Worm (Caenorhabditis elegans) whole organism, L1 larva: ENCODE measurements around the gene F36H5.8.
"Not testable (repeated sequence)": the region's sequence is repeated elsewhere in the genome, so short reads cannot be mapped to it uniquely, and the experiment has no call there.

Experiments used
- Y116A8C.19 ChIP-seq: sonication (generic microtip); optimal IDR thresholded peaks from 2 replicates; lab custom pipeline; 2016; ENCODE audit warnings: missing compliant biosample characterization, missing genetic modification characterization, borderline replicate concordance
- aly-2 ChIP-seq: fragments of 150-350 bp; optimal IDR thresholded peaks from 2 replicates; lab custom pipeline; 2014; ENCODE audit warnings: missing biosample characterization, missing genetic modification characterization
- ceh-63 ChIP-seq: fragments of 200-800 bp; sonication (Bioruptor generic); optimal IDR thresholded peaks from 2 replicates; lab custom pipeline; 2018; ENCODE audit warnings: mild to moderate bottlenecking, missing genetic modification characterization, missing compliant biosample characterization
- ceh-90 ChIP-seq: sonication (generic microtip); optimal IDR thresholded peaks from 2 replicates; lab custom pipeline; 2016; ENCODE audit warnings: missing genetic modification characterization, missing compliant biosample characterization
- dpl-1 ChIP-seq, 3 experiments: fragments of 150-350 bp in 2 of 3; sonication (generic microtip) in 1 of 3; optimal IDR thresholded peaks; 2 replicates each; lab custom pipeline; 2014 to 2017; ENCODE audit warnings: missing biosample characterization in 3 of 3, missing genetic modification characterization in 3 of 3, missing genetic modification reagents in 3 of 3
- efl-1 ChIP-seq, 4 experiments: fragments of 150-350 bp; optimal IDR thresholded peaks in 3 of 4; peaks in 1 of 4; 1 replicate in 1 of 4; 2 replicates in 3 of 4; lab custom pipeline; 2014; ENCODE audit warnings: missing biosample characterization in 2 of 4, missing genetic modification characterization in 2 of 4, missing genetic modification reagents in 2 of 4
- efl-3 ChIP-seq: fragments of 200-800 bp; sonication (Bioruptor generic); optimal IDR thresholded peaks from 2 replicates; lab custom pipeline; 2018; ENCODE audit warnings: mild to moderate bottlenecking, missing genetic modification characterization, missing compliant biosample characterization
- egl-27 ChIP-seq, 2 experiments: fragments of 150-350 bp in 1 of 2; sonication (generic microtip); optimal IDR thresholded peaks; 3 replicates each; lab custom pipeline; 2017 to 2018; ENCODE audit warnings: missing biosample characterization in 2 of 2, missing genetic modification characterization in 2 of 2, missing genetic modification reagents in 2 of 2
- fos-1 ChIP-seq: fragments of 150-350 bp; optimal IDR thresholded peaks from 2 replicates; lab custom pipeline; 2014; ENCODE audit warnings: missing biosample characterization, missing genetic modification characterization
- grh-1 ChIP-seq: fragments of 200-800 bp; sonication (Bioruptor generic); IDR thresholded peaks from 2 replicates; pipeline ENCODE4 v1.3.6; 2022; ENCODE audit warnings: missing genetic modification reagents, missing genetic modification characterization, missing compliant biosample characterization
- hlh-4 ChIP-seq: sonication (generic microtip); optimal IDR thresholded peaks from 2 replicates; lab custom pipeline; 2016; ENCODE audit warnings: mild to moderate bottlenecking, missing genetic modification characterization, missing compliant biosample characterization
- jun-1 ChIP-seq: fragments of 150-350 bp; optimal IDR thresholded peaks from 2 replicates; lab custom pipeline; 2014; ENCODE audit warnings: missing biosample characterization, missing genetic modification reagents, missing genetic modification characterization
- lin-14 ChIP-seq: fragments of 200-800 bp; sonication (Bioruptor generic); optimal IDR thresholded peaks from 2 replicates; lab custom pipeline; 2018; ENCODE audit warnings: mild to moderate bottlenecking, missing genetic modification characterization, moderate library complexity, missing compliant biosample characterization
- lin-35 ChIP-seq, 2 experiments: fragments of 150-350 bp; optimal IDR thresholded peaks; 2 replicates each; lab custom pipeline; 2014; ENCODE audit warnings: missing biosample characterization in 2 of 2, missing genetic modification characterization in 2 of 2, missing genetic modification reagents in 2 of 2
- lsy-2 ChIP-seq, 2 experiments: fragments of 150-350 bp; optimal IDR thresholded peaks; 2 replicates each; lab custom pipeline; 2014; ENCODE audit warnings: missing biosample characterization in 2 of 2, missing genetic modification characterization in 2 of 2
- mep-1 ChIP-seq: fragments of 150-350 bp; optimal IDR thresholded peaks from 2 replicates; lab custom pipeline; 2014; ENCODE audit warnings: missing biosample characterization, missing genetic modification characterization
- nhr-12 ChIP-seq: sonication (generic microtip); optimal IDR thresholded peaks from 2 replicates; lab custom pipeline; 2017; ENCODE audit warnings: missing biosample characterization, missing genetic modification characterization
- nhr-20 ChIP-seq: sonication (generic microtip); optimal IDR thresholded peaks from 2 replicates; lab custom pipeline; 2016; ENCODE audit warnings: mild to moderate bottlenecking, missing genetic modification characterization, missing compliant biosample characterization
- nhr-237 ChIP-seq: fragments of 150-350 bp; optimal IDR thresholded peaks from 2 replicates; lab custom pipeline; 2014; ENCODE audit warnings: missing biosample characterization, missing genetic modification characterization
- nhr-71 ChIP-seq: sonication (generic microtip); optimal IDR thresholded peaks from 2 replicates; lab custom pipeline; 2016; ENCODE audit warnings: mild to moderate bottlenecking, missing genetic modification characterization, moderate library complexity, missing compliant biosample characterization
- nhr-76 ChIP-seq: sonication (generic microtip); optimal IDR thresholded peaks from 2 replicates; lab custom pipeline; 2017; ENCODE audit warnings: missing biosample characterization, missing genetic modification characterization
- nhr-85 ChIP-seq: sonication (generic microtip); peaks from one replicate; lab custom pipeline; 2016; ENCODE audit warnings: missing genetic modification characterization, inconsistent platforms, missing compliant biosample characterization
- snpc-4 ChIP-seq: fragments of 150-350 bp; optimal IDR thresholded peaks from 2 replicates; lab custom pipeline; 2014; ENCODE audit warnings: missing biosample characterization, missing genetic modification characterization
- swsn-7 ChIP-seq: sonication (generic microtip); optimal IDR thresholded peaks from 2 replicates; lab custom pipeline; 2016; ENCODE audit warnings: missing genetic modification characterization, missing compliant biosample characterization
- tlp-1 ChIP-seq: fragments of 150-350 bp; optimal IDR thresholded peaks from 2 replicates; lab custom pipeline; 2014; ENCODE audit warnings: missing biosample characterization, missing genetic modification characterization
- unc-30 ChIP-seq: sonication (generic microtip); optimal IDR thresholded peaks from 2 replicates; lab custom pipeline; 2017; ENCODE audit warnings: missing biosample characterization, missing genetic modification characterization
- unc-62 ChIP-seq: fragments of 150-350 bp; optimal IDR thresholded peaks from 2 replicates; lab custom pipeline; 2014; ENCODE audit warnings: missing biosample characterization, missing genetic modification reagents, missing genetic modification characterization
- unc-86 ChIP-seq: sonication (generic microtip); optimal IDR thresholded peaks from 2 replicates; lab custom pipeline; 2016; ENCODE audit warnings: missing genetic modification characterization, missing compliant biosample characterization
- unc-98 ChIP-seq: fragments of 200-800 bp; sonication (Bioruptor generic); IDR thresholded peaks from 2 replicates; pipeline ENCODE4 v1.3.6; 2022; ENCODE audit warnings: missing genetic modification characterization, missing compliant biosample characterization
- vab-15 ChIP-seq: sonication (generic microtip); optimal IDR thresholded peaks from 2 replicates; lab custom pipeline; 2017; ENCODE audit warnings: missing genotype, mild to moderate bottlenecking, missing genetic modification characterization, missing compliant biosample characterization
- zag-1 ChIP-seq: fragments of 150-350 bp; optimal IDR thresholded peaks from 2 replicates; lab custom pipeline; 2014; ENCODE audit warnings: missing biosample characterization, missing genetic modification characterization
- zip-4 ChIP-seq: fragments of 200-800 bp; sonication (Bioruptor generic); optimal IDR thresholded peaks from 2 replicates; lab custom pipeline; 2018; ENCODE audit warnings: mild to moderate bottlenecking, missing genetic modification characterization, moderate library complexity, missing compliant biosample characterization

F36H5.8 gene

ce11 chrII:1786209-1786608 is 35.7 kb upstream of the F36H5.8 start, which contains the start of gene C08F1.10:
Gene C08F1.10 (minus strand): TSS chrII:1786309.
- no peak for TF ChIP-seq unc-30 (tag; lab: Kevin White, UChicago)
- TF ChIP-seq zip-4: no peak
- TF ChIP-seq aly-2 (tag; lab: Kevin White, UChicago): no peak
- TF ChIP-seq jun-1 (tag; lab: Kevin White, UChicago): no peak
- TF ChIP-seq tlp-1 (tag; lab: Kevin White, UChicago): no peak
- TF ChIP-seq vab-15 (tag; lab: Kevin White, UChicago): no peak
- TF ChIP-seq fos-1 (tag; lab: Kevin White, UChicago): no peak
- no peak for TF ChIP-seq dpl-1 (GFP tag; optimal IDR thresholded peaks at IDR 0.05; lab: Kevin White, UChicago)
- TF ChIP-seq unc-86 (tag; lab: Kevin White, UChicago): no peak
- TF ChIP-seq lsy-2 (tag; optimal IDR thresholded peaks at IDR 0.05; lab: Kevin White, UChicago): no peak
- no peak for TF ChIP-seq grh-1 (GFP tag; lab: Robert Waterston, UW)
- TF ChIP-seq unc-98 (GFP tag; lab: Robert Waterston, UW): no peak
- TF ChIP-seq nhr-71 (tag; lab: Kevin White, UChicago): no peak

ce11 chrII:1784799-1785198 is 34.3 kb upstream of the F36H5.8 start, which contains the start of gene C08F1.11:
Gene C08F1.11 (minus strand): TSS chrII:1784899.
- TF ChIP-seq nhr-12 (tag; lab: Kevin White, UChicago) (no peak), nhr-20 (tag; lab: Kevin White, UChicago) (no peak), efl-3 (no peak), nhr-76 (tag; lab: Kevin White, UChicago) (no peak), tlp-1 (tag; lab: Kevin White, UChicago) (no peak), Y116A8C.19 (tag; lab: Kevin White, UChicago) (no peak), lin-35 (GFP tag; optimal IDR thresholded peaks at IDR 0.05; lab: Kevin White, UChicago) (no peak), snpc-4 (tag; lab: Kevin White, UChicago) (no peak), grh-1 (GFP tag; lab: Robert Waterston, UW) (no peak), nhr-237 (tag; lab: Kevin White, UChicago) (no peak), lin-14 (no peak)

- no peak for TF ChIP-seq efl-1 (optimal IDR thresholded peaks at IDR 0.05; lab: Kevin White, UChicago)
- TF ChIP-seq efl-1 (GFP tag; optimal IDR thresholded peaks at IDR 0.05 in 1 of 2; lab: Kevin White, UChicago): peak in 1 of 2 experiments; percentile 84
- TF ChIP-seq grh-1 (GFP tag; lab: Robert Waterston, UW): no peak
These were observed 32.0 kb upstream of the F36H5.8 start, which contains the start of gene math-4 for ce11 chrII:1782474-1782873. Gene math-4 (minus strand): TSS chrII:1782574.

DNA sequence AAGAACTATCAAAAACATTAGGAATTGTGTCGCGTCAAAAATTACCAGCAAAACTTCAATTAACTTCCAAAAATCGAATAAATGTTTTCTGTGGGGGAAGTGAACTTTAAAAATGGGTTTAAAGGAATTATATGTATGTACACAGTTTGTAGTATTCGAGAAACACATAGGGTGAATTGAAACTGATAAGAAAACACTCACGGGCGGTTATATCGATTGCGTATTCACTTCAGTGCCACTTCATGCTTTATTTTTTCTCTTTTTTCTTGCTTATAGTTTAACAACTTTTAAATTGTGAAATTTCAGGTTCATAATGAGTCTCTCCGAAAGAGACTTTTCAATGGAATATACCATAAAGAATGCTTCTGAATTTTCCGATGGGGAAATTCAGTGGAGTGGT is 24.7 kb upstream of the F36H5.8 start, which contains the start of gene F36H5.14:
TSS of gene F36H5.14 (plus strand) at position 301 of the 400 bp plus-strand sequence.
- not testable (repeated sequence) for TF ChIP-seq ceh-90, nhr-85, swsn-7 (tag; lab: Kevin White, UChicago)

ce11 chrII:1771785-1772184 is 21.3 kb upstream of the F36H5.8 start, which contains the start of gene math-3:
Gene math-3 (plus strand): TSS chrII:1772085.
- TF ChIP-seq vab-15 (tag; lab: Kevin White, UChicago): no peak
- no peak for TF ChIP-seq hlh-4
- no peak for TF ChIP-seq zag-1
- no peak for TF ChIP-seq unc-62
- no peak for TF ChIP-seq egl-27 (tag; optimal IDR thresholded peaks at IDR 0.05; lab: Kevin White, UChicago)
- no peak for TF ChIP-seq grh-1 (GFP tag; lab: Robert Waterston, UW)
- TF ChIP-seq nhr-71 (tag; lab: Kevin White, UChicago): no peak
- TF ChIP-seq jun-1 (tag; lab: Kevin White, UChicago): no peak
- TF ChIP-seq nhr-237 (tag; lab: Kevin White, UChicago): no peak
- no peak for TF ChIP-seq efl-3
- TF ChIP-seq, all 84 proteins: peak for 0

DNA sequence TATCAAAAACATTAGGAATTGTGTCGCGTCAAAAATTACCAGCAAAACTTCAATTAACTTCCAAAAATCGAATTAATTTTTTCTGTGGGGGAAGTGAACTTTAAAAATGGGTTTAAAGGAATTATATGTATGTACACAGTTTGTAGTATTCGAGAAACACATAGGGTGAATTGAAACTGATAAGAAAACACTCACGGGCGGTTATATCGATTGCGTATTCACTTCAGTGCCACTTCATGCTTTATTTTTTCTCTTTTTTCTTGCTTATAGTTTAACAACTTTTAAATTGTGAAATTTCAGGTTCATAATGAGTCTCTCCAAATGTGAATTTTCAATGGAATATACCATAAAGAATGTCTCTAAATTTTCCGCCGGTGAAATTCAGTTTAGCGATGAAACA is 20.9 kb upstream of the F36H5.8 start, which contains the start of gene math-26:
TSS of gene math-26 (plus strand) at position 301 of the 400 bp plus-strand sequence.
- not testable (repeated sequence) for TF ChIP-seq lin-14; mep-1 (tag; lab: Kevin White, UChicago); ceh-63 (GFP tag; lab: Kevin White, UChicago)
